Worm (Caenorhabditis elegans) whole organism, late embryonic: ENCODE data around the gene R13H4.2.

ENCODE experiments used
- C08G9.2 ChIP-seq: sonication (generic microtip); optimal IDR thresholded peaks from 2 replicates; lab custom pipeline; 2016; ENCODE audit warnings: mild to moderate bottlenecking, missing genetic modification characterization, moderate library complexity, missing compliant biosample characterization
- C38D4.7 ChIP-seq: fragments of 200-800 bp; sonication (Bioruptor generic); optimal IDR thresholded peaks from 2 replicates; lab custom pipeline; 2018; ENCODE audit warnings: mild to moderate bottlenecking, missing genetic modification characterization, moderate library complexity, missing compliant biosample characterization
- T23F11.4 ChIP-seq: fragments of 200-800 bp; sonication (Bioruptor generic); optimal IDR thresholded peaks from 2 replicates; lab custom pipeline; 2018; ENCODE audit warnings: mild to moderate bottlenecking, missing genetic modification characterization, missing compliant biosample characterization
- Y22D7AL.16 ChIP-seq: sonication (generic microtip); optimal IDR thresholded peaks from 2 replicates; lab custom pipeline; 2016; ENCODE audit warnings: missing genetic modification characterization, missing compliant biosample characterization
- ceh-14 ChIP-seq: sonication (generic microtip); optimal IDR thresholded peaks from 2 replicates; lab custom pipeline; 2016; ENCODE audit warnings: missing genotype, missing genetic modification characterization, missing compliant biosample characterization
- ceh-2 ChIP-seq: sonication (generic microtip); optimal IDR thresholded peaks from 2 replicates; lab custom pipeline; 2016; ENCODE audit warnings: missing genotype, missing genetic modification characterization, missing compliant biosample characterization
- ceh-22 ChIP-seq: sonication (generic microtip); optimal IDR thresholded peaks from 2 replicates; lab custom pipeline; 2017; ENCODE audit warnings: missing biosample characterization, missing genetic modification characterization
- ceh-30 ChIP-seq: fragments of 150-350 bp; optimal IDR thresholded peaks from 2 replicates; lab custom pipeline; 2014; ENCODE audit warnings: missing biosample characterization, missing genetic modification characterization
- ceh-34 ChIP-seq: sonication (generic microtip); optimal IDR thresholded peaks from 2 replicates; lab custom pipeline; 2016; ENCODE audit warnings: mild to moderate bottlenecking, missing genetic modification characterization, missing compliant biosample characterization
- ceh-45 ChIP-seq: fragments of 200-800 bp; sonication (Bioruptor generic); IDR thresholded peaks from 2 replicates; pipeline ENCODE4 v1.3.6; 2022; ENCODE audit warnings: missing genetic modification reagents, missing genetic modification characterization, missing compliant biosample characterization
- ceh-48 ChIP-seq: sonication (generic microtip); optimal IDR thresholded peaks from 2 replicates; lab custom pipeline; 2016; ENCODE audit warnings: missing genetic modification characterization, inconsistent platforms, missing compliant biosample characterization
- che-1 ChIP-seq: sonication (generic microtip); optimal IDR thresholded peaks from 2 replicates; lab custom pipeline; 2016; ENCODE audit warnings: mild to moderate bottlenecking, missing genetic modification characterization, missing compliant biosample characterization
- elt-2 ChIP-seq: sonication (generic microtip); optimal IDR thresholded peaks from 2 replicates; lab custom pipeline; 2016; ENCODE audit warnings: missing genetic modification reagents, missing genetic modification characterization, missing compliant biosample characterization
- eyg-1 ChIP-seq: sonication (generic microtip); optimal IDR thresholded peaks from 2 replicates; lab custom pipeline; 2016; ENCODE audit warnings: missing genotype, missing genetic modification characterization, missing compliant biosample characterization
- fax-1 ChIP-seq: sonication (generic microtip); optimal IDR thresholded peaks from 2 replicates; lab custom pipeline; 2016; ENCODE audit warnings: missing genotype, missing genetic modification characterization, missing compliant biosample characterization
- fkh-10 ChIP-seq: fragments of 150-350 bp; optimal IDR thresholded peaks from 2 replicates; lab custom pipeline; 2014; ENCODE audit warnings: missing biosample characterization, missing genetic modification reagents, missing genetic modification characterization
- gmeb-2 ChIP-seq: sonication (generic microtip); optimal IDR thresholded peaks from 2 replicates; lab custom pipeline; 2016; ENCODE audit warnings: missing genetic modification characterization, inconsistent platforms, missing compliant biosample characterization
- hlh-30 ChIP-seq: sonication (generic microtip); optimal IDR thresholded peaks from 2 replicates; lab custom pipeline; 2017; ENCODE audit warnings: antibody characterized with exemption, missing genetic modification characterization, missing compliant biosample characterization; ENCODE audit not compliant: insufficient read depth
- hlh-6 ChIP-seq: sonication (generic microtip); optimal IDR thresholded peaks from 2 replicates; lab custom pipeline; 2016; ENCODE audit warnings: missing genotype, missing genetic modification characterization, missing compliant biosample characterization
- madf-2 ChIP-seq: sonication (generic microtip); optimal IDR thresholded peaks from 2 replicates; lab custom pipeline; 2017; ENCODE audit warnings: missing genetic modification characterization, missing compliant biosample characterization
- odd-2 ChIP-seq: sonication (generic microtip); optimal IDR thresholded peaks from 2 replicates; lab custom pipeline; 2017; ENCODE audit warnings: antibody characterized with exemption, mild to moderate bottlenecking, missing genetic modification characterization, missing compliant biosample characterization
- pag-3 ChIP-seq: sonication (generic microtip); optimal IDR thresholded peaks from 2 replicates; lab custom pipeline; 2016; ENCODE audit warnings: missing compliant biosample characterization, missing genetic modification characterization, borderline replicate concordance
- pax-1 ChIP-seq: fragments of 150-350 bp; optimal IDR thresholded peaks from 2 replicates; lab custom pipeline; 2014; ENCODE audit warnings: missing biosample characterization, missing genetic modification characterization
- pha-2 ChIP-seq: sonication (generic microtip); optimal IDR thresholded peaks from 2 replicates; lab custom pipeline; 2017; ENCODE audit warnings: mild to moderate bottlenecking, missing genetic modification characterization, missing compliant biosample characterization
- pha-4 ChIP-seq: fragments of 150-350 bp; optimal IDR thresholded peaks from 2 replicates; lab custom pipeline; 2018; ENCODE audit warnings: missing biosample characterization, missing genetic modification reagents, missing genetic modification characterization
- ref-2 ChIP-seq: sonication (generic microtip); optimal IDR thresholded peaks from 2 replicates; lab custom pipeline; 2016; ENCODE audit warnings: missing genetic modification characterization, missing compliant biosample characterization
- sdc-2 ChIP-seq: sonication (generic microtip); optimal IDR thresholded peaks from 2 replicates; lab custom pipeline; 2016; ENCODE audit warnings: missing genotype, missing genetic modification characterization, missing compliant biosample characterization
- sox-2 ChIP-seq: fragments of 200-800 bp; sonication (Bioruptor generic); IDR thresholded peaks from 2 replicates; pipeline ENCODE4 v1.3.6; 2022; ENCODE audit warnings: missing genetic modification reagents, missing genetic modification characterization, missing compliant biosample characterization
- tbx-2 ChIP-seq: sonication (generic microtip); optimal IDR thresholded peaks from 2 replicates; lab custom pipeline; 2016; ENCODE audit warnings: missing genetic modification characterization, missing compliant biosample characterization
- unc-42 ChIP-seq: sonication (generic microtip); optimal IDR thresholded peaks from 2 replicates; lab custom pipeline; 2016; ENCODE audit warnings: missing genotype, missing genetic modification characterization, missing compliant biosample characterization
- unc-55 ChIP-seq: sonication (generic microtip); optimal IDR thresholded peaks from 2 replicates; lab custom pipeline; 2017; ENCODE audit warnings: missing biosample characterization, missing genetic modification reagents, missing genetic modification characterization
- unc-86 ChIP-seq: sonication (generic microtip); optimal IDR thresholded peaks from 2 replicates; lab custom pipeline; 2016; ENCODE audit warnings: missing genetic modification characterization, missing compliant biosample characterization
- zip-5 ChIP-seq: sonication (generic microtip); optimal IDR thresholded peaks from 2 replicates; lab custom pipeline; 2016; ENCODE audit warnings: missing genetic modification characterization, missing compliant biosample characterization
- ztf-16 ChIP-seq: sonication (generic microtip); optimal IDR thresholded peaks from 2 replicates; lab custom pipeline; 2017; ENCODE audit warnings: missing genetic modification characterization, missing compliant biosample characterization

R13H4.2 gene

ce11 chrV:11795352-11795751, 40.8 kb upstream of the R13H4.2 start:
- TF ChIP-seq odd-2 (tag; lab: Kevin White, UChicago) (no peak), C38D4.7 (GFP tag; lab: Kevin White, UChicago) (no peak), fax-1 (tag; lab: Kevin White, UChicago) (no peak), ceh-14 (no peak), unc-86 (tag; lab: Kevin White, UChicago) (no peak), pax-1 (tag; lab: Kevin White, UChicago) (no peak), pag-3 (tag; lab: Kevin White, UChicago) (no peak), pha-2 (tag; lab: Kevin White, UChicago) (no peak), ceh-22 (no peak), Y22D7AL.16 (tag; lab: Kevin White, UChicago) (no peak), che-1 (tag; lab: Kevin White, UChicago) (no peak), ref-2 (tag; lab: Kevin White, UChicago) (no peak), elt-2 (tag; lab: Kevin White, UChicago) (no peak), sox-2 (GFP tag; lab: Robert Waterston, UW) (no peak), ceh-48 (no peak), zip-5 (tag; lab: Kevin White, UChicago) (no peak)

ce11 chrV:11796343-11796742, 39.8 kb upstream of the R13H4.2 start:
- TF ChIP-seq C38D4.7 (GFP tag; lab: Kevin White, UChicago) = no peak
- TF ChIP-seq pha-4 = no peak
- TF ChIP-seq odd-2 (tag; lab: Kevin White, UChicago) = no peak
- TF ChIP-seq ztf-16 = no peak
- TF ChIP-seq fkh-10 = no peak
- no peak for TF ChIP-seq zip-5 (tag; lab: Kevin White, UChicago)
- no peak for TF ChIP-seq pag-3 (tag; lab: Kevin White, UChicago)
- TF ChIP-seq hlh-30 (tag; lab: Kevin White, UChicago) = no peak
- no peak for TF ChIP-seq gmeb-2 (tag; lab: Kevin White, UChicago)
- no peak for TF ChIP-seq ref-2 (tag; lab: Kevin White, UChicago)
- TF ChIP-seq eyg-1 (tag; lab: Kevin White, UChicago) = no peak
- no peak for TF ChIP-seq C08G9.2 (tag; lab: Kevin White, UChicago)
- TF ChIP-seq T23F11.4 (GFP tag; lab: Kevin White, UChicago) = no peak
- no peak for TF ChIP-seq tbx-2 (tag; lab: Kevin White, UChicago)

ce11 chrV:11797272-11797855, 38.8 kb upstream of the R13H4.2 start:
- TF ChIP-seq Y22D7AL.16 (tag; lab: Kevin White, UChicago) = no peak

ce11 chrV:11798320-11798719, 37.9 kb upstream of the R13H4.2 start:
- TF ChIP-seq unc-55 (GFP tag; lab: Kevin White, UChicago) (no peak), ceh-30 (tag; lab: Kevin White, UChicago) (no peak), odd-2 (tag; lab: Kevin White, UChicago) (no peak), fkh-10 (no peak), ceh-2 (tag; lab: Kevin White, UChicago) (no peak), pax-1 (tag; lab: Kevin White, UChicago) (no peak), sdc-2 (tag; lab: Kevin White, UChicago) (no peak), ceh-45 (GFP tag; lab: Robert Waterston, UW) (no peak), unc-42 (tag; lab: Kevin White, UChicago) (no peak), hlh-6 (tag; lab: Kevin White, UChicago) (no peak), ceh-34 (tag; lab: Kevin White, UChicago) (no peak), eyg-1 (tag; lab: Kevin White, UChicago) (no peak), madf-2 (tag; lab: Kevin White, UChicago) (no peak)
